Worm (Caenorhabditis elegans) whole organism, young adult: Measurements from ENCODE around the gene W08A12.2.

Experiments
- F49E8.2 ChIP-seq: sonication (generic microtip); optimal IDR thresholded peaks from 3 replicates; lab custom pipeline; 2017; ENCODE audit warnings: missing genetic modification characterization, mild to moderate bottlenecking, missing compliant biosample characterization, antibody characterized with exemption, moderate library complexity; ENCODE audit not compliant: insufficient read depth
- F52B5.7 ChIP-seq: sonication (generic microtip); optimal IDR thresholded peaks from 2 replicates; lab custom pipeline; 2016; ENCODE audit warnings: mild to moderate bottlenecking, missing genetic modification characterization, missing compliant biosample characterization
- ccch-3 ChIP-seq: fragments of 200-800 bp; sonication (Bioruptor generic); optimal IDR thresholded peaks from 2 replicates; lab custom pipeline; 2018; ENCODE audit warnings: mild to moderate bottlenecking, missing genetic modification characterization, missing compliant biosample characterization
- ceh-27 ChIP-seq: fragments of 200-800 bp; sonication (Bioruptor generic); optimal IDR thresholded peaks from 2 replicates; lab custom pipeline; 2018; ENCODE audit warnings: mild to moderate bottlenecking, missing genetic modification characterization, moderate library complexity, missing compliant biosample characterization
- die-1 ChIP-seq: sonication (generic microtip); optimal IDR thresholded peaks from 2 replicates; lab custom pipeline; 2016; ENCODE audit warnings: missing genotype, mild to moderate bottlenecking, missing genetic modification characterization, missing compliant biosample characterization
- egrh-3 ChIP-seq: fragments of 200-800 bp; sonication (Bioruptor generic); IDR thresholded peaks from 2 replicates; pipeline ENCODE4 v1.3.6; 2022; ENCODE audit warnings: missing genetic modification reagents, missing genetic modification characterization, missing compliant biosample characterization
- ztf-3 ChIP-seq: fragments of 200-800 bp; sonication (Bioruptor generic); optimal IDR thresholded peaks from 2 replicates; lab custom pipeline; 2018; ENCODE audit warnings: mild to moderate bottlenecking, missing genetic modification characterization, missing compliant biosample characterization

DNA sequence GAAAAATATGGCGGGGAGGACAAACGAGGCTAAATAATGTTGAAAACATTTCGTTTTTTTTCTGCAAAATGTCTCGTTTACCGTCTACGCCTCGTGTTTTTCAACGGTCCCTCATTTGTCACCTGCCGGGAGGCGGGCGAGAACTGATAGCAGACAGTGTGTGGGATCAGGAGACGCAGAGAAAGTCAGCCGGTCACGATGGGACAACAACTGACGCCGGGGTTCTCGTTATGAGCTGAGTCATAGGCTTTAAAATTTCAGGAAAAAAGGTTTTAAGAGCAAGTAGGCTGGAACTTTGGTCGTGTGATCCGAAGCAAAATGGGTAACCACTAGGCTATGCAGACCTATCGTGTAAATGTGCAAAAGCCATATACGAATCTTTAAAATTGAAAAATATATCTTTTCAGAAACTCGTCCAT lies at the start of gene W08A12.2:
- TF ChIP-seq F52B5.7 (tag; lab: Kevin White, UChicago), result peak; percentile 29
- no peak for TF ChIP-seq ztf-3 (GFP tag; lab: Kevin White, UChicago)
- no peak for TF ChIP-seq ccch-3 (GFP tag; lab: Kevin White, UChicago)
- TF ChIP-seq ceh-27 (GFP tag; lab: Kevin White, UChicago), result peak; percentile 22
- TF ChIP-seq F49E8.2 (tag; lab: Kevin White, UChicago), result no peak
- TF ChIP-seq die-1 (tag; lab: Kevin White, UChicago), result peak; percentile 90
- TF ChIP-seq egrh-3 (GFP tag; lab: Robert Waterston, UW), result no peak
